Fruit fly (Drosophila melanogaster) whole organism, embryonic: ENCODE results near the gene CG6843.

ENCODE experiments used
- CG10267 ChIP-seq: fragments of 200-800 bp; sonication (Bioruptor generic); optimal IDR thresholded peaks from 2 replicates; lab custom pipeline; 2018; ENCODE audit warnings: missing biosample characterization, mild to moderate bottlenecking, missing genetic modification characterization, moderate library complexity
- CG11247 ChIP-seq: fragments of 200-800 bp; sonication (Bioruptor generic); IDR thresholded peaks from 2 replicates; pipeline ENCODE4 v1.3.6; 2022; ENCODE audit warnings: missing biosample characterization, missing genetic modification characterization
- CG13424 ChIP-seq: fragments of 200-800 bp; sonication (Bioruptor generic); optimal IDR thresholded peaks from 2 replicates; lab custom pipeline; 2019; ENCODE audit warnings: missing biosample characterization, mild to moderate bottlenecking, missing genetic modification characterization, moderate library complexity
- CG14667 ChIP-seq: fragments of 200-800 bp; sonication (Bioruptor generic); IDR thresholded peaks from 2 replicates; pipeline ENCODE4 v1.3.6; 2022; ENCODE audit warnings: missing biosample characterization, missing genetic modification characterization
- CG15073 ChIP-seq: fragments of 200-800 bp; sonication (Bioruptor generic); optimal IDR thresholded peaks from 2 replicates; lab custom pipeline; 2016; ENCODE audit warnings: missing biosample characterization, missing genetic modification characterization
- CG17829 ChIP-seq: fragments of 200-800 bp; optimal IDR thresholded peaks from 2 replicates; lab custom pipeline; 2019; ENCODE audit warnings: missing biosample characterization, mild to moderate bottlenecking, missing genetic modification characterization, moderate library complexity
- CG31224 ChIP-seq: fragments of 200-800 bp; sonication (Bioruptor generic); IDR thresholded peaks from 2 replicates; pipeline ENCODE4 v1.3.6; 2022; ENCODE audit warnings: missing biosample characterization, missing genetic modification characterization
- CG33213 ChIP-seq: fragments of 200-800 bp; sonication (Bioruptor generic); optimal IDR thresholded peaks from 3 replicates; lab custom pipeline; 2016; ENCODE audit warnings: missing biosample characterization, missing genetic modification characterization
- CG3847 ChIP-seq: fragments of 200-800 bp; sonication (Bioruptor generic); IDR thresholded peaks from 2 replicates; pipeline ENCODE4 v1.3.6; 2022; ENCODE audit warnings: missing biosample characterization, missing genetic modification characterization
- CG4328 ChIP-seq: fragments of 200-800 bp; sonication (Bioruptor generic); optimal IDR thresholded peaks from 3 replicates; lab custom pipeline; 2017; ENCODE audit warnings: missing biosample characterization, missing genetic modification reagents, missing genetic modification characterization
- CG9876 ChIP-seq: fragments of 200-800 bp; sonication (Bioruptor generic); optimal IDR thresholded peaks from 2 replicates; lab custom pipeline; 2016; ENCODE audit warnings: missing biosample characterization, missing genetic modification characterization
- D19A ChIP-seq: fragments of 200-800 bp; optimal IDR thresholded peaks from 3 replicates; lab custom pipeline; 2019; ENCODE audit warnings: missing biosample characterization, mild to moderate bottlenecking, missing genetic modification characterization, moderate library complexity
- Ets65A ChIP-seq: fragments of 200-800 bp; sonication (Bioruptor generic); peaks from one replicate; lab custom pipeline; 2016; ENCODE audit warnings: missing biosample characterization, missing genetic modification characterization
- Med ChIP-seq: fragments of 200-800 bp; sonication (Bioruptor generic); peaks from one replicate; lab custom pipeline; 2016; ENCODE audit warnings: missing biosample characterization, missing genetic modification characterization, mild to moderate bottlenecking, inconsistent platforms, moderate library complexity
- NK7.1 ChIP-seq: fragments of 200-800 bp; sonication (Bioruptor generic); optimal IDR thresholded peaks from 3 replicates; lab custom pipeline; 2016; ENCODE audit warnings: missing biosample characterization, missing genetic modification characterization
- Nf-YA ChIP-seq: fragments of 200-800 bp; sonication (Bioruptor generic); IDR thresholded peaks from 2 replicates; pipeline ENCODE4 v1.3.6; 2022; ENCODE audit warnings: missing biosample characterization, missing genetic modification characterization
- Nf-YC ChIP-seq: fragments of 200-800 bp; optimal IDR thresholded peaks from 3 replicates; lab custom pipeline; 2019; ENCODE audit warnings: missing biosample characterization, mild to moderate bottlenecking, missing genetic modification characterization, moderate library complexity
- Xrp1 ChIP-seq: fragments of 200-800 bp; sonication (Bioruptor generic); IDR thresholded peaks from 2 replicates; pipeline ENCODE4 v1.3.6; 2022; ENCODE audit warnings: missing biosample characterization, missing genetic modification characterization
- amos ChIP-seq: fragments of 200-800 bp; sonication (Bioruptor generic); IDR thresholded peaks from 2 replicates; pipeline ENCODE4 v1.3.6; 2022; ENCODE audit warnings: missing biosample characterization, missing genetic modification characterization; ENCODE audit not compliant: partially characterized antibody
- aop ChIP-seq: fragments of 200-800 bp; sonication (Bioruptor generic); IDR thresholded peaks from 2 replicates; pipeline ENCODE4 v1.3.6; 2022; ENCODE audit warnings: missing biosample characterization, missing genetic modification characterization
- bab2 ChIP-seq: fragments of 200-800 bp; sonication (Bioruptor generic); optimal IDR thresholded peaks from 2 replicates; lab custom pipeline; 2016; ENCODE audit warnings: missing biosample characterization, missing genetic modification characterization
- bcd ChIP-seq: fragments of 200-800 bp; sonication (Bioruptor generic); optimal IDR thresholded peaks from 2 replicates; lab custom pipeline; 2017; ENCODE audit warnings: missing biosample characterization, mild to moderate bottlenecking, missing genetic modification characterization
- bsh ChIP-seq, 2 experiments: fragments of 200-800 bp; sonication (Bioruptor generic); optimal IDR thresholded peaks; 2 replicates each; lab custom pipeline; 2017 to 2018; ENCODE audit warnings: mild to moderate bottlenecking in 2 of 2, missing biosample characterization in 2 of 2, missing genetic modification characterization in 2 of 2, moderate library complexity in 1 of 2
- disco-r ChIP-seq: fragments of 200-800 bp; sonication (Bioruptor generic); optimal IDR thresholded peaks from 2 replicates; lab custom pipeline; 2016; ENCODE audit warnings: missing biosample characterization, missing genetic modification characterization
- fd64A ChIP-seq: fragments of 200-800 bp; sonication (Bioruptor generic); optimal IDR thresholded peaks from 3 replicates; lab custom pipeline; 2018; ENCODE audit warnings: missing biosample characterization, mild to moderate bottlenecking, missing genetic modification characterization
- gro ChIP-seq: fragments of 200-800 bp; sonication (Bioruptor generic); optimal IDR thresholded peaks from 2 replicates; lab custom pipeline; 2016; ENCODE audit warnings: missing biosample characterization, missing genetic modification characterization
- gsb ChIP-seq: fragments of 200-800 bp; sonication (Bioruptor generic); IDR thresholded peaks from 2 replicates; pipeline ENCODE4 v1.3.6; 2022; ENCODE audit warnings: missing biosample characterization, missing genetic modification characterization
- ham ChIP-seq: fragments of 200-800 bp; sonication (Bioruptor generic); IDR thresholded peaks from 2 replicates; pipeline ENCODE4 v1.3.6; 2022; ENCODE audit warnings: missing biosample characterization, missing genetic modification characterization
- hbn ChIP-seq: fragments of 200-800 bp; sonication (Bioruptor generic); IDR thresholded peaks from 2 replicates; pipeline ENCODE4 v1.3.6; 2022; ENCODE audit warnings: missing biosample characterization, missing genetic modification characterization; ENCODE audit not compliant: partially characterized antibody
- nerfin-2 ChIP-seq: fragments of 200-800 bp; sonication (Bioruptor generic); IDR thresholded peaks from 2 replicates; pipeline ENCODE4 v1.3.6; 2022; ENCODE audit warnings: missing biosample characterization, missing genetic modification characterization; ENCODE audit not compliant: partially characterized antibody
- nom ChIP-seq: fragments of 200-800 bp; sonication (Bioruptor generic); optimal IDR thresholded peaks from 2 replicates; lab custom pipeline; 2017; ENCODE audit warnings: missing biosample characterization, missing genetic modification characterization, mild to moderate bottlenecking, moderate library complexity, missing genetic modification reagents
- org-1 ChIP-seq: fragments of 200-800 bp; sonication (Bioruptor generic); optimal IDR thresholded peaks from 2 replicates; lab custom pipeline; 2017; ENCODE audit warnings: missing biosample characterization, missing genetic modification characterization
- phol ChIP-seq: fragments of 200-800 bp; sonication (Bioruptor generic); optimal IDR thresholded peaks from 3 replicates; lab custom pipeline; 2018; ENCODE audit warnings: missing biosample characterization, mild to moderate bottlenecking, missing genetic modification characterization, moderate library complexity
- pum ChIP-seq: fragments of 200-800 bp; sonication (Bioruptor generic); optimal IDR thresholded peaks from 2 replicates; lab custom pipeline; 2016; ENCODE audit warnings: missing biosample characterization, missing genetic modification characterization
- pzg ChIP-seq: fragments of 200-800 bp; sonication (Bioruptor generic); optimal IDR thresholded peaks from 3 replicates; lab custom pipeline; 2018; ENCODE audit warnings: missing biosample characterization, mild to moderate bottlenecking, missing genetic modification characterization, moderate library complexity
- schlank ChIP-seq: fragments of 200-800 bp; sonication (Bioruptor generic); optimal IDR thresholded peaks from 2 replicates; lab custom pipeline; 2018; ENCODE audit warnings: missing biosample characterization, mild to moderate bottlenecking, missing genetic modification characterization
- sna ChIP-seq: fragments of 200-800 bp; sonication (Bioruptor generic); IDR thresholded peaks from 2 replicates; pipeline ENCODE4 v1.3.6; 2022; ENCODE audit warnings: missing biosample characterization, missing genetic modification characterization; ENCODE audit not compliant: partially characterized antibody
- sob ChIP-seq: fragments of 200-800 bp; sonication (Bioruptor generic); IDR thresholded peaks from 2 replicates; pipeline ENCODE4 v1.3.6; 2022; ENCODE audit warnings: missing biosample characterization, missing genetic modification characterization
- ttk ChIP-seq: fragments of 200-800 bp; sonication (Bioruptor generic); IDR thresholded peaks from 2 replicates; pipeline ENCODE4 v2.1.2; 2022; ENCODE audit warnings: missing biosample characterization, missing genetic modification characterization
- tup ChIP-seq: fragments of 200-800 bp; sonication (Bioruptor generic); optimal IDR thresholded peaks from 2 replicates; lab custom pipeline; 2016; ENCODE audit warnings: missing biosample characterization, mild to moderate bottlenecking, missing genetic modification characterization, moderate library complexity
- unc-4 ChIP-seq: fragments of 200-800 bp; sonication (Bioruptor generic); IDR thresholded peaks from 2 replicates; pipeline ENCODE4 v1.3.6; 2022; ENCODE audit warnings: missing biosample characterization, missing genetic modification characterization; ENCODE audit not compliant: partially characterized antibody

Gene CG6843

dm6 chr3L:18872440-18872839, 29.0 kb upstream of the CG6843 start, which contains the start of the genes Rad9 and Uggt (continued):
- TF ChIP-seq CG11247 (GFP tag; lab: Robert Waterston, UW) (no peak), sob (no peak), pzg (GFP tag; lab: Kevin White, UChicago) (peak; percentile 33), gsb (no peak)

- TF ChIP-seq aop (GFP tag; lab: Robert Waterston, UW) (no peak), fd64A (GFP tag; lab: Kevin White, UChicago) (no peak), phol (tag; lab: Kevin White, UChicago) (no peak), CG4328 (GFP tag; lab: Kevin White, UChicago) (peak; percentile 93), org-1 (GFP tag; lab: Kevin White, UChicago) (peak; percentile 58), D19A (tag; lab: Kevin White, UChicago) (peak; percentile 12)
- TF ChIP-seq, all 482 proteins: peak for 3
Measured at dm6 chr3L:18881613-18882012, 19.8 kb upstream of the CG6843 start.

- TF ChIP-seq Med (GFP tag; lab: Kevin White, UChicago), result peak; percentile 78
- TF ChIP-seq D19A (tag; lab: Kevin White, UChicago), result peak; percentile 64
- TF ChIP-seq sob, result 0 out of 2 replicates have a peak, but pooled peaks have one; percentile 5
- peak; percentile 76 for TF ChIP-seq Ets65A (GFP tag; lab: Kevin White, UChicago)
- TF ChIP-seq Nf-YC, result no peak
- peak in 1 of 2 experiments; percentile 44 for TF ChIP-seq bsh (GFP tag; optimal IDR thresholded peaks at IDR 0.05; lab: Kevin White, UChicago)
- no peak for TF ChIP-seq Xrp1 (GFP tag; lab: Robert Waterston, UW)
- TF ChIP-seq nom (GFP tag; lab: Kevin White, UChicago), result peak; percentile 89
Measured at dm6 chr3L:18889222-18889866, 12.1 kb upstream of the CG6843 start.

dm6 chr3L:18890283-18891175, 10.9 kb upstream of the CG6843 start, which contains the start of gene CG3961:
Gene CG3961 (minus strand): TSS chr3L:18890483.
- TF ChIP-seq pum (peak; percentile 87), CG10267 (tag; lab: Kevin White, UChicago) (peak; percentile 96), Xrp1 (GFP tag; lab: Robert Waterston, UW) (peak; percentile 97), CG17829 (tag; lab: Kevin White, UChicago) (peak; percentile 99), Nf-YA (peak; percentile 76), CG33213 (GFP tag; lab: Kevin White, UChicago) (peak; percentile 55), ttk (GFP tag; lab: Robert Waterston, UW) (peak; percentile 94), NK7.1 (GFP tag; lab: Kevin White, UChicago) (peak; percentile 81), sna (GFP tag; lab: Robert Waterston, UW) (no peak; the same call in 1 of the 2 replicates), hbn (GFP tag; lab: Robert Waterston, UW) (no peak), ham (GFP tag; lab: Robert Waterston, UW) (0 out of 2 replicates have a peak, but pooled peaks have one; percentile 36), disco-r (GFP tag; lab: Kevin White, UChicago) (peak; percentile 68), schlank (tag; lab: Kevin White, UChicago) (peak; percentile 75), tup (peak; percentile 78), CG15073 (peak; percentile 77), unc-4 (no peak), bab2 (peak; percentile 93), CG9876 (GFP tag; lab: Kevin White, UChicago) (peak; percentile 57), CG13424 (tag; lab: Kevin White, UChicago) (peak; percentile 99), CG3847 (GFP tag; lab: Robert Waterston, UW) (peak; percentile 88), Ets65A (GFP tag; lab: Kevin White, UChicago) (peak; percentile 97), CG31224 (GFP tag; lab: Robert Waterston, UW) (peak; percentile 68), bcd (peak; percentile 97), gro (GFP tag; lab: Kevin White, UChicago) (no peak), nerfin-2 (0 out of 2 replicates have a peak, but pooled peaks have one; percentile 16), CG14667 (GFP tag; lab: Robert Waterston, UW) (peak; percentile 86; the same call in 1 of the 2 replicates), amos (GFP tag; lab: Robert Waterston, UW) (no peak; the same call in 1 of the 2 replicates)
